Fruit fly (Drosophila melanogaster): ENCODE results near the gene CG42327.

The CG42327 gene

dm6 chr3R:11655873-11656374 is at the start of gene CG42327:
CG42327 (plus strand) TSS chr3R:11656149.
- TF ChIP-seq fkh (GFP tag; optimal IDR thresholded peaks at IDR 0.05) (peak; percentile 86), CG9139 (GFP tag; optimal IDR thresholded peaks at IDR 0.05) (peak; percentile 78), OdsH (GFP tag; optimal IDR thresholded peaks at IDR 0.05) (peak; percentile 98), Hr39 (GFP tag; optimal IDR thresholded peaks at IDR 0.05) (peak; percentile 86), dac (GFP tag; optimal IDR thresholded peaks at IDR 0.05) (peak; percentile 97), Sox15 (GFP tag; optimal IDR thresholded peaks at IDR 0.05) (peak; percentile 80), CG6792 (GFP tag; optimal IDR thresholded peaks at IDR 0.05) (peak; percentile 95), CG6276 (GFP tag; optimal IDR thresholded peaks at IDR 0.05) (peak; percentile 95), CG8119 (GFP tag; IDR thresholded peaks at IDR 0.05) (peak; percentile 99), CG6854 (GFP tag; optimal IDR thresholded peaks at IDR 0.05) (peak; percentile 82), Hr38 (GFP tag; optimal IDR thresholded peaks at IDR 0.05) (no peak), CG34406 (GFP tag; optimal IDR thresholded peaks at IDR 0.05) (peak; percentile 96), Met (GFP tag; optimal IDR thresholded peaks at IDR 0.05) (peak; percentile 94), pdm3 (GFP tag; optimal IDR thresholded peaks at IDR 0.05) (peak; percentile 95), CG16779 (tag; optimal IDR thresholded peaks at IDR 0.05) (peak; percentile 92), Eip93F (GFP tag; optimal IDR thresholded peaks at IDR 0.05) (peak; percentile 91), fd85E (GFP tag; optimal IDR thresholded peaks at IDR 0.05) (peak; percentile 80), spab (GFP tag; optimal IDR thresholded peaks at IDR 0.05) (peak; percentile 90), Blimp-1 (GFP tag; optimal IDR thresholded peaks at IDR 0.05) (peak; percentile 96), CG31627 (GFP tag; optimal IDR thresholded peaks at IDR 0.05) (peak; percentile 90), net (GFP tag; optimal IDR thresholded peaks at IDR 0.05) (peak; percentile 98), ss (GFP tag; optimal IDR thresholded peaks at IDR 0.05) (peak; percentile 81 to 85), CG8319 (GFP tag; optimal IDR thresholded peaks at IDR 0.05) (peak; percentile 85), Ets96B (tag; optimal IDR thresholded peaks at IDR 0.05) (peak; percentile 94), CG32006 (GFP tag; optimal IDR thresholded peaks at IDR 0.05) (peak; percentile 98), Lpt (GFP tag; optimal IDR thresholded peaks at IDR 0.05) (peak; percentile 98), svp (GFP tag) (peak; percentile 96), CG3032 (tag; optimal IDR thresholded peaks at IDR 0.05) (peak; percentile 88), cyc (GFP tag; optimal IDR thresholded peaks at IDR 0.05) (peak; percentile 90), CG1621 (tag; optimal IDR thresholded peaks at IDR 0.05) (peak; percentile 86), dsx (GFP tag; optimal IDR thresholded peaks at IDR 0.05; ENCODE audit: poor library complexity, severe bottlenecking) (peak; percentile 87), Eip75B (GFP tag; optimal IDR thresholded peaks at IDR 0.05) (peak; percentile 94), CG11902 (GFP tag; optimal IDR thresholded peaks at IDR 0.05) (peak; percentile 81), Sox14 (GFP tag; optimal IDR thresholded peaks at IDR 0.05) (peak; percentile 94), Sox102F (GFP tag; optimal IDR thresholded peaks at IDR 0.05) (peak; percentile 96), Hr4 (GFP tag; optimal IDR thresholded peaks at IDR 0.05) (peak; percentile 97), fd59A (GFP tag; optimal IDR thresholded peaks at IDR 0.05) (peak; percentile 83), CG7368 (GFP tag; optimal IDR thresholded peaks at IDR 0.05) (peak; percentile 95), Eip78C (GFP tag) (peak; percentile 99), Gug (GFP tag; IDR thresholded peaks at IDR 0.05) (peak; percentile 92), CG10669 (GFP tag; optimal IDR thresholded peaks at IDR 0.05) (peak; percentile 93), Smox (GFP tag; optimal IDR thresholded peaks at IDR 0.05) (peak; percentile 93), CG11294 (GFP tag; IDR thresholded peaks at IDR 0.05) (peak; percentile 90), vri (GFP tag; optimal IDR thresholded peaks at IDR 0.05) (peak; percentile 93), CG6163 (GFP tag; IDR thresholded peaks at IDR 0.05) (peak; percentile 99), CG11762 (GFP tag; optimal IDR thresholded peaks at IDR 0.05; ENCODE audit: insufficient read depth) (peak; percentile 94), CG8632 (GFP tag; optimal IDR thresholded peaks at IDR 0.05) (peak; percentile 93), lz (GFP tag; optimal IDR thresholded peaks at IDR 0.05) (peak; percentile 91), CG4318 (GFP tag; optimal IDR thresholded peaks at IDR 0.05) (peak; percentile 97), CG6808 (GFP tag; optimal IDR thresholded peaks at IDR 0.05) (peak; percentile 83), CG3919 (GFP tag; optimal IDR thresholded peaks at IDR 0.05) (peak; percentile 97), Ets21C (GFP tag; optimal IDR thresholded peaks at IDR 0.05) (peak; percentile 87)
